Fruit fly (Drosophila melanogaster) whole organism, embryonic: ENCODE results near the gene ver.
A peak's percentile ranks its signal among the peaks of the same experiment; 100 is the strongest.

Experiments
- Aef1 ChIP-seq: fragments of 200-800 bp; sonication (Bioruptor generic); IDR thresholded peaks from 3 replicates; pipeline ENCODE4 v1.3.6; 2022; ENCODE audit warnings: missing biosample characterization, missing genetic modification characterization
- Atf3 ChIP-seq: fragments of 200-800 bp; sonication (Bioruptor generic); optimal IDR thresholded peaks from 3 replicates; lab custom pipeline; 2016; ENCODE audit warnings: missing biosample characterization, missing genetic modification characterization
- BEAF-32 ChIP-seq: fragments of 200-800 bp; sonication (Bioruptor generic); optimal IDR thresholded peaks from 3 replicates; lab custom pipeline; 2017; ENCODE audit warnings: missing biosample characterization, missing genetic modification characterization, mild to moderate bottlenecking, moderate library complexity, missing genetic modification reagents
- Bteb2 ChIP-seq: fragments of 200-800 bp; sonication (Bioruptor generic); optimal IDR thresholded peaks from 2 replicates; lab custom pipeline; 2016; ENCODE audit warnings: missing biosample characterization, missing genetic modification characterization
- CG10274 ChIP-seq: fragments of 200-800 bp; sonication (Bioruptor generic); optimal IDR thresholded peaks from 3 replicates; lab custom pipeline; 2017; ENCODE audit warnings: missing biosample characterization, mild to moderate bottlenecking, missing genetic modification characterization
- CG10543 ChIP-seq: fragments of 200-800 bp; sonication (Bioruptor generic); optimal IDR thresholded peaks from 3 replicates; lab custom pipeline; 2017; ENCODE audit warnings: missing biosample characterization, mild to moderate bottlenecking, missing genetic modification characterization, moderate library complexity
- CG11456 ChIP-seq: fragments of 200-800 bp; sonication (Bioruptor generic); IDR thresholded peaks from 3 replicates; pipeline ENCODE4 v1.3.6; 2022; ENCODE audit warnings: missing biosample characterization, missing genetic modification characterization
- CG11695 ChIP-seq: fragments of 200-800 bp; sonication (Bioruptor generic); IDR thresholded peaks from 3 replicates; pipeline ENCODE4 v1.3.6; 2022; ENCODE audit warnings: missing biosample characterization, missing genetic modification characterization
- CG11696 ChIP-seq: fragments of 200-800 bp; sonication (Bioruptor generic); IDR thresholded peaks from 2 replicates; pipeline ENCODE4 v1.3.6; 2022; ENCODE audit warnings: missing biosample characterization, missing genetic modification characterization
- CG12155 ChIP-seq: fragments of 200-800 bp; sonication (Bioruptor generic); optimal IDR thresholded peaks from 3 replicates; lab custom pipeline; 2016; ENCODE audit warnings: missing biosample characterization, missing genetic modification characterization
- CG12219 ChIP-seq: fragments of 200-800 bp; sonication (Bioruptor generic); optimal IDR thresholded peaks from 3 replicates; lab custom pipeline; 2018; ENCODE audit warnings: missing biosample characterization, mild to moderate bottlenecking, missing genetic modification characterization
- CG15479 ChIP-seq: fragments of 200-800 bp; sonication (Bioruptor generic); optimal IDR thresholded peaks from 3 replicates; lab custom pipeline; 2019; ENCODE audit warnings: missing biosample characterization, mild to moderate bottlenecking, missing genetic modification characterization, moderate library complexity
- CG1647 ChIP-seq: fragments of 200-800 bp; sonication (Bioruptor generic); optimal IDR thresholded peaks from 3 replicates; lab custom pipeline; 2016; ENCODE audit warnings: missing biosample characterization, missing genetic modification characterization
- CG16815 ChIP-seq: fragments of 200-800 bp; sonication (Bioruptor generic); optimal IDR thresholded peaks from 3 replicates; lab custom pipeline; 2017; ENCODE audit warnings: missing biosample characterization, mild to moderate bottlenecking, missing genetic modification characterization
- CG18011 ChIP-seq: fragments of 200-800 bp; sonication (Bioruptor generic); optimal IDR thresholded peaks from 2 replicates; lab custom pipeline; 2017; ENCODE audit warnings: missing biosample characterization, missing genetic modification characterization, mild to moderate bottlenecking, moderate library complexity, missing genotype
- CG2129 ChIP-seq: fragments of 200-800 bp; sonication (Bioruptor generic); IDR thresholded peaks from 2 replicates; pipeline ENCODE4 v1.3.6; 2022; ENCODE audit warnings: missing biosample characterization, missing genetic modification characterization; ENCODE audit not compliant: partially characterized antibody
- CG2889 ChIP-seq: fragments of 200-800 bp; sonication (Bioruptor generic); IDR thresholded peaks from 3 replicates; pipeline ENCODE4 v1.3.6; 2022; ENCODE audit warnings: missing biosample characterization, missing genetic modification characterization
- CG31388 ChIP-seq: fragments of 200-800 bp; sonication (Bioruptor generic); optimal IDR thresholded peaks from 2 replicates; lab custom pipeline; 2016; ENCODE audit warnings: missing biosample characterization, missing genetic modification characterization
- CG7987 ChIP-seq: fragments of 200-800 bp; sonication (Bioruptor generic); optimal IDR thresholded peaks from 2 replicates; lab custom pipeline; 2018; ENCODE audit warnings: missing biosample characterization, mild to moderate bottlenecking, missing genetic modification characterization, moderate library complexity
- CG8765 ChIP-seq: fragments of 200-800 bp; sonication (Bioruptor generic); IDR thresholded peaks from 2 replicates; pipeline ENCODE4 v1.3.6; 2022; ENCODE audit warnings: missing biosample characterization, missing genetic modification characterization
- CG8944 ChIP-seq: fragments of 200-800 bp; sonication (Bioruptor generic); optimal IDR thresholded peaks from 3 replicates; lab custom pipeline; 2016; ENCODE audit warnings: missing biosample characterization, missing genetic modification characterization
- CG9727 ChIP-seq: fragments of 200-800 bp; sonication (Bioruptor generic); optimal IDR thresholded peaks from 3 replicates; lab custom pipeline; 2017; ENCODE audit warnings: missing biosample characterization, mild to moderate bottlenecking, missing genetic modification characterization
- Dfd ChIP-seq, 2 experiments: fragments of >200 bp; optimal IDR thresholded peaks; 2 replicates each; lab custom pipeline; 2017; ENCODE audit warnings: missing biosample characterization in 2 of 2, missing genetic modification characterization in 2 of 2
- E2f1 ChIP-seq: fragments of 200-800 bp; sonication (Bioruptor generic); IDR thresholded peaks from 2 replicates; pipeline ENCODE4 v1.3.6; 2022; ENCODE audit warnings: missing biosample characterization, missing genetic modification characterization
- Fer3 ChIP-seq: fragments of 200-800 bp; sonication (Bioruptor generic); optimal IDR thresholded peaks from 2 replicates; lab custom pipeline; 2018; ENCODE audit warnings: missing biosample characterization, mild to moderate bottlenecking, missing genetic modification characterization, moderate library complexity
- GATAe ChIP-seq: fragments of 200-800 bp; sonication (Bioruptor generic); conservative IDR thresholded peaks from 2 replicates; pipeline ENCODE4 v1.3.6; 2022; ENCODE audit warnings: missing biosample characterization, missing genetic modification characterization
- HLH4C ChIP-seq: fragments of 200-800 bp; sonication (Bioruptor generic); IDR thresholded peaks from 3 replicates; pipeline ENCODE4 v1.3.6; 2022; ENCODE audit warnings: missing biosample characterization, missing genetic modification characterization; ENCODE audit not compliant: partially characterized antibody
- HLH54F ChIP-seq: fragments of 200-800 bp; sonication (Bioruptor generic); optimal IDR thresholded peaks from 3 replicates; lab custom pipeline; 2016; ENCODE audit warnings: missing biosample characterization, missing genetic modification characterization
- HLHmδ ChIP-seq: fragments of 200-800 bp; sonication (Bioruptor generic); optimal IDR thresholded peaks from 2 replicates; lab custom pipeline; 2018; ENCODE audit warnings: missing biosample characterization, mild to moderate bottlenecking, missing genetic modification characterization, moderate library complexity
- Hr51 ChIP-seq, 2 experiments: fragments of 200-800 bp; sonication (Bioruptor generic); optimal IDR thresholded peaks; 2 replicates in 1 of 2; 3 replicates in 1 of 2; lab custom pipeline; 2016 to 2018; ENCODE audit warnings: missing biosample characterization in 2 of 2, missing genetic modification characterization in 2 of 2, mild to moderate bottlenecking in 1 of 2, moderate library complexity in 1 of 2
- MBD-R2 ChIP-seq: fragments of 200-800 bp; sonication (Bioruptor generic); IDR thresholded peaks from 2 replicates; pipeline ENCODE4 v1.3.6; 2022; ENCODE audit warnings: missing biosample characterization, missing genetic modification characterization
- NC2α ChIP-seq: fragments of 200-800 bp; sonication (Bioruptor generic); optimal IDR thresholded peaks from 2 replicates; lab custom pipeline; 2016; ENCODE audit warnings: missing biosample characterization, missing genetic modification characterization
- Neu2 ChIP-seq: fragments of 200-800 bp; sonication (Bioruptor generic); optimal IDR thresholded peaks from 3 replicates; lab custom pipeline; 2016; ENCODE audit warnings: missing biosample characterization, missing genetic modification characterization, borderline replicate concordance
- Side ChIP-seq: fragments of 200-800 bp; sonication (Bioruptor generic); optimal IDR thresholded peaks from 2 replicates; lab custom pipeline; 2016; ENCODE audit warnings: missing biosample characterization, missing genetic modification characterization
- Ssrp ChIP-seq: fragments of 200-800 bp; sonication (Bioruptor generic); optimal IDR thresholded peaks from 2 replicates; lab custom pipeline; 2018; ENCODE audit warnings: missing biosample characterization, mild to moderate bottlenecking, missing genetic modification characterization, moderate library complexity
- aop ChIP-seq: fragments of 200-800 bp; sonication (Bioruptor generic); IDR thresholded peaks from 2 replicates; pipeline ENCODE4 v1.3.6; 2022; ENCODE audit warnings: missing biosample characterization, missing genetic modification characterization
- az2 ChIP-seq: fragments of 200-800 bp; sonication (Bioruptor generic); optimal IDR thresholded peaks from 3 replicates; lab custom pipeline; 2016; ENCODE audit warnings: missing biosample characterization, missing genetic modification characterization
- bab2 ChIP-seq: fragments of 200-800 bp; sonication (Bioruptor generic); optimal IDR thresholded peaks from 2 replicates; lab custom pipeline; 2016; ENCODE audit warnings: missing biosample characterization, missing genetic modification characterization
- dmrt11E ChIP-seq: fragments of 200-800 bp; sonication (Bioruptor generic); optimal IDR thresholded peaks from 3 replicates; lab custom pipeline; 2018; ENCODE audit warnings: missing biosample characterization, mild to moderate bottlenecking, missing genetic modification characterization, moderate library complexity
- exex ChIP-seq: fragments of 200-800 bp; sonication (Bioruptor generic); optimal IDR thresholded peaks from 4 replicates; lab custom pipeline; 2018; ENCODE audit warnings: missing biosample characterization, mild to moderate bottlenecking, missing genetic modification characterization, moderate library complexity
- gsb-n ChIP-seq: fragments of 200-800 bp; sonication (Bioruptor generic); optimal IDR thresholded peaks from 3 replicates; lab custom pipeline; 2018; ENCODE audit warnings: missing biosample characterization, mild to moderate bottlenecking, missing genetic modification characterization
- kni ChIP-seq: fragments of 200-800 bp; sonication (Bioruptor generic); optimal IDR thresholded peaks from 3 replicates; lab custom pipeline; 2017; ENCODE audit warnings: mild to moderate bottlenecking, missing biosample characterization, missing genetic modification reagents, missing genetic modification characterization
- mld ChIP-seq: fragments of 200-800 bp; sonication (Bioruptor generic); IDR thresholded peaks from 3 replicates; pipeline ENCODE4 v1.3.6; 2022; ENCODE audit warnings: missing biosample characterization, missing genetic modification characterization; ENCODE audit not compliant: partially characterized antibody
- phol ChIP-seq: fragments of 200-800 bp; sonication (Bioruptor generic); optimal IDR thresholded peaks from 3 replicates; lab custom pipeline; 2018; ENCODE audit warnings: missing biosample characterization, mild to moderate bottlenecking, missing genetic modification characterization, moderate library complexity
- pita ChIP-seq: fragments of 200-800 bp; sonication (Bioruptor generic); optimal IDR thresholded peaks from 2 replicates; lab custom pipeline; 2017; ENCODE audit warnings: missing biosample characterization, mild to moderate bottlenecking, missing genetic modification characterization
- ranshi ChIP-seq: fragments of 200-800 bp; sonication (Bioruptor generic); IDR thresholded peaks from 2 replicates; pipeline ENCODE4 v1.3.6; 2022; ENCODE audit warnings: missing biosample characterization, missing genetic modification characterization
- sd ChIP-seq: fragments of 200-800 bp; sonication (Bioruptor generic); optimal IDR thresholded peaks from 3 replicates; lab custom pipeline; 2018; ENCODE audit warnings: missing biosample characterization, mild to moderate bottlenecking, missing genetic modification characterization, moderate library complexity
- sqz ChIP-seq: fragments of 200-800 bp; sonication (Bioruptor generic); optimal IDR thresholded peaks from 3 replicates; lab custom pipeline; 2018; ENCODE audit warnings: missing biosample characterization, mild to moderate bottlenecking, missing genetic modification characterization
- tgo ChIP-seq: fragments of 200-800 bp; sonication (Bioruptor generic); IDR thresholded peaks from 3 replicates; pipeline ENCODE4 v1.3.6; 2022; ENCODE audit warnings: missing biosample characterization, missing genetic modification characterization
- vnd ChIP-seq: fragments of 200-800 bp; sonication (Bioruptor generic); IDR thresholded peaks from 3 replicates; pipeline ENCODE4 v1.3.6; 2022; ENCODE audit warnings: missing biosample characterization, missing genetic modification characterization; ENCODE audit not compliant: partially characterized antibody

The ver gene

DNA sequence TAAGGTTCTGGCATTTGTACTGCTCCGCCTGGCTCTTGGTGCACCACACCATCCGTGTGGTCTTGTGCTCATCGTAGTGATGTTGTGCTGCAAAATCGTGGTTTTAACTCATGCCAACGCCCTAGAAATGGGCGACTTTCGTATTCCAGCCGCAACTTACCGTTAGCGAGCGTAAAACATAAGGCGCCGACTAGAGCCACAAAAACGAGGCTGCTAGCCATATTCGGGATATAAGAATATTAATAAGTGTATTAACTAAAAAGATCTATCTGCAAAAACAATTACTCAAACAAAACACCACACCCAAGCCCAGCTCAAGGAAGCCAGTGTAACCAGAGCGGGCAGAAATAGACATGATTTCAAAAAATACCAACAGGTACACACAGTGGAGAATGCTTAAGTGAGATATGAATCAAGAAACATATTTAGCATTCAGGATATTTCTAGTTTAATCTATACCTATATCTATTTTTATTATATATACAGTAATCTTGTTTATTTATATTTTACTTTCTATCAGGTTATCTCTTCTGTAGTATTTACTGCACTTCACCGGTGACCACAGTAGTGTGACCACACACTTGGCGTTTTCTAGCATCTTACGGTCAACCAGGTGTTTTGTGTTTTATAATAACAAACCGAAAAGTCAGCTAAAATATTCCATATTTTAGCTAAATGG is 9.7 kb downstream of the ver start, which contains the start of the genes Tsf2 and CG34242 (continued):
- TF ChIP-seq CG8944: no peak
- no peak for TF ChIP-seq mld
- TF ChIP-seq CG10543: peak; percentile 52
- peak; percentile 85 for TF ChIP-seq CG11696 (GFP tag; lab: Robert Waterston, UW)
- TF ChIP-seq Ssrp (tag; lab: Kevin White, UChicago): peak; percentile 21
- TF ChIP-seq pita (GFP tag; lab: Kevin White, UChicago): no peak
- TF ChIP-seq kni (GFP tag; lab: Kevin White, UChicago): no peak
- peak; percentile 81 for TF ChIP-seq CG31388 (GFP tag; lab: Kevin White, UChicago)
- TF ChIP-seq CG11695: peak; percentile 89
- TF ChIP-seq CG15479 (GFP tag; lab: Kevin White, UChicago): no peak
- TF ChIP-seq CG10274 (GFP tag; lab: Kevin White, UChicago): no peak
- peak; percentile 51 for TF ChIP-seq GATAe
- no peak for TF ChIP-seq HLH54F (GFP tag; lab: Kevin White, UChicago)
- peak; percentile 90 for TF ChIP-seq Fer3
- no peak for TF ChIP-seq az2 (GFP tag; lab: Kevin White, UChicago)
- no peak for TF ChIP-seq aop
- TF ChIP-seq ranshi (GFP tag; lab: Robert Waterston, UW): peak; percentile 95
- TF ChIP-seq dmrt11E (tag; lab: Kevin White, UChicago): no peak
- TF ChIP-seq HLHmδ: no peak
- TF ChIP-seq CG2129: no peak
- peak; percentile 92 for TF ChIP-seq phol (tag; lab: Kevin White, UChicago)
- no peak for TF ChIP-seq CG16815 (GFP tag; lab: Kevin White, UChicago)
- TF ChIP-seq CG12155 (GFP tag; lab: Kevin White, UChicago): peak; percentile 1
- no peak for TF ChIP-seq HLH4C (GFP tag; lab: Robert Waterston, UW)
- TF ChIP-seq CG18011 (GFP tag; lab: Kevin White, UChicago): no peak
- no peak for TF ChIP-seq exex (tag; lab: Kevin White, UChicago)
- TF ChIP-seq MBD-R2 (GFP tag; lab: Robert Waterston, UW): peak; percentile 91
- peak; percentile 87 for TF ChIP-seq CG8765
- TF ChIP-seq BEAF-32 (GFP tag; lab: Kevin White, UChicago): no peak
- peak; percentile 93 for TF ChIP-seq E2f1 (GFP tag; lab: Robert Waterston, UW)
- no peak for TF ChIP-seq Neu2 (GFP tag; lab: Kevin White, UChicago)
- peak; percentile 22 for TF ChIP-seq CG1647 (GFP tag; lab: Kevin White, UChicago)
- no peak for TF ChIP-seq bab2 (GFP tag; lab: Kevin White, UChicago)
- no peak for TF ChIP-seq Bteb2 (GFP tag; lab: Kevin White, UChicago)
- TF ChIP-seq CG2889 (GFP tag; lab: Robert Waterston, UW): no peak
- TF ChIP-seq CG9727 (GFP tag; lab: Kevin White, UChicago): no peak
- no peak for TF ChIP-seq NC2α (GFP tag; lab: Kevin White, UChicago)
- TF ChIP-seq Atf3: no peak
- TF ChIP-seq CG7987 (GFP tag; lab: Kevin White, UChicago): peak; percentile 59
- TF ChIP-seq sd (tag; lab: Kevin White, UChicago): no peak
- no peak for TF ChIP-seq CG12219 (GFP tag; lab: Kevin White, UChicago)
- no peak for TF ChIP-seq Side
- peak; percentile 94 for TF ChIP-seq CG11456 (GFP tag; lab: Robert Waterston, UW)
- peak; percentile 94 for TF ChIP-seq tgo (GFP tag; lab: Robert Waterston, UW)
- no peak for TF ChIP-seq gsb-n (tag; lab: Kevin White, UChicago)
- no peak for TF ChIP-seq Hr51 (GFP tag; optimal IDR thresholded peaks at IDR 0.05; lab: Kevin White, UChicago)
- peak; percentile 96 for TF ChIP-seq Aef1 (GFP tag; lab: Robert Waterston, UW)
- no peak for TF ChIP-seq Dfd (GFP tag; optimal IDR thresholded peaks at IDR 0.05; lab: Kevin White, UChicago)
- no peak for TF ChIP-seq vnd (GFP tag; lab: Robert Waterston, UW)
- TF ChIP-seq sqz (GFP tag; lab: Kevin White, UChicago): no peak
